Fruit fly (Drosophila melanogaster) whole organism, adult: ENCODE measurements around the gene mRpL9.

Source experiments
- CG7101 ChIP-seq: fragments of 200-800 bp; sonication (Bioruptor generic); optimal IDR thresholded peaks from 2 replicates; lab custom pipeline; 2018; ENCODE audit warnings: missing biosample characterization, mild to moderate bottlenecking, missing genetic modification characterization, moderate library complexity
- kay ChIP-seq: fragments of 200-800 bp; sonication (Bioruptor generic); peaks from one replicate; lab custom pipeline; 2016; ENCODE audit warnings: missing biosample characterization, missing genetic modification characterization, borderline replicate concordance
- pad ChIP-seq: fragments of 200-800 bp; sonication (Bioruptor generic); optimal IDR thresholded peaks from 3 replicates; lab custom pipeline; 2017; ENCODE audit warnings: missing biosample characterization, missing genetic modification characterization, mild to moderate bottlenecking, moderate library complexity, missing genetic modification reagents

dm6 chr3R:15292241-15293004 lies 38.1 kb upstream of the mRpL9 start:
- TF ChIP-seq pad (GFP tag; lab: Kevin White, UChicago) = peak; percentile 81
- no peak for TF ChIP-seq CG7101 (tag; lab: Kevin White, UChicago)
- peak; percentile 35 for TF ChIP-seq kay (GFP tag; lab: Kevin White, UChicago)
